Worm (Caenorhabditis elegans) whole organism, late embryonic: ENCODE measurements around the gene snai-1.

ENCODE experiments used
- C08G9.2 ChIP-seq: sonication (generic microtip); optimal IDR thresholded peaks from 2 replicates; lab custom pipeline; 2016; ENCODE audit warnings: mild to moderate bottlenecking, missing genetic modification characterization, moderate library complexity, missing compliant biosample characterization
- F13H6.1 ChIP-seq: sonication (generic microtip); optimal IDR thresholded peaks from 2 replicates; lab custom pipeline; 2016; ENCODE audit warnings: missing genetic modification characterization, missing compliant biosample characterization
- ceh-19 ChIP-seq: fragments of 200-800 bp; sonication (Bioruptor generic); optimal IDR thresholded peaks from 2 replicates; lab custom pipeline; 2018; ENCODE audit warnings: mild to moderate bottlenecking, missing genetic modification characterization, missing compliant biosample characterization
- dve-1 ChIP-seq: sonication (generic microtip); optimal IDR thresholded peaks from 2 replicates; lab custom pipeline; 2017; ENCODE audit warnings: antibody characterized with exemption, mild to moderate bottlenecking, missing genetic modification characterization, missing compliant biosample characterization
- elt-2 ChIP-seq: sonication (generic microtip); optimal IDR thresholded peaks from 2 replicates; lab custom pipeline; 2016; ENCODE audit warnings: missing genetic modification reagents, missing genetic modification characterization, missing compliant biosample characterization
- fkh-10 ChIP-seq: fragments of 150-350 bp; optimal IDR thresholded peaks from 2 replicates; lab custom pipeline; 2014; ENCODE audit warnings: missing biosample characterization, missing genetic modification reagents, missing genetic modification characterization
- lim-6 ChIP-seq: sonication (generic microtip); optimal IDR thresholded peaks from 2 replicates; lab custom pipeline; 2016; ENCODE audit warnings: missing genetic modification characterization, missing compliant biosample characterization
- pha-2 ChIP-seq: sonication (generic microtip); optimal IDR thresholded peaks from 2 replicates; lab custom pipeline; 2017; ENCODE audit warnings: mild to moderate bottlenecking, missing genetic modification characterization, missing compliant biosample characterization
- pha-4 ChIP-seq: fragments of 150-350 bp; optimal IDR thresholded peaks from 2 replicates; lab custom pipeline; 2018; ENCODE audit warnings: missing biosample characterization, missing genetic modification reagents, missing genetic modification characterization
- sox-2 ChIP-seq: fragments of 200-800 bp; sonication (Bioruptor generic); IDR thresholded peaks from 2 replicates; pipeline ENCODE4 v1.3.6; 2022; ENCODE audit warnings: missing genetic modification reagents, missing genetic modification characterization, missing compliant biosample characterization
- sox-4 ChIP-seq: sonication (generic microtip); optimal IDR thresholded peaks from 2 replicates; lab custom pipeline; 2017; ENCODE audit warnings: mild to moderate bottlenecking, missing genetic modification characterization, inconsistent platforms, missing compliant biosample characterization
- tbx-7 ChIP-seq: sonication (generic microtip); optimal IDR thresholded peaks from 2 replicates; lab custom pipeline; 2016; ENCODE audit warnings: missing genotype, missing genetic modification characterization, missing compliant biosample characterization

ce11 chrIV:290387-290786, 23.1 kb downstream of the snai-1 start:
- TF ChIP-seq pha-4 (tag; lab: Kevin White, UChicago), result no peak
- TF ChIP-seq F13H6.1 (tag; lab: Kevin White, UChicago), result no peak
- TF ChIP-seq ceh-19 (GFP tag; lab: Kevin White, UChicago), result no peak
- TF ChIP-seq elt-2 (tag; lab: Kevin White, UChicago), result no peak
- TF ChIP-seq dve-1 (tag; lab: Kevin White, UChicago), result no peak
- TF ChIP-seq pha-2 (tag; lab: Kevin White, UChicago), result no peak
- TF ChIP-seq fkh-10 (GFP tag; lab: Kevin White, UChicago), result no peak
- no peak for TF ChIP-seq C08G9.2 (tag; lab: Kevin White, UChicago)
- TF ChIP-seq sox-2 (GFP tag; lab: Robert Waterston, UW), result no peak
- TF ChIP-seq sox-4 (tag; lab: Kevin White, UChicago), result no peak
- no peak for TF ChIP-seq lim-6 (tag; lab: Kevin White, UChicago)
- TF ChIP-seq tbx-7, result no peak
